Fruit fly (Drosophila melanogaster): Measurements from ENCODE around the gene Cpr65Eb.

Gene Cpr65Eb

DNA sequence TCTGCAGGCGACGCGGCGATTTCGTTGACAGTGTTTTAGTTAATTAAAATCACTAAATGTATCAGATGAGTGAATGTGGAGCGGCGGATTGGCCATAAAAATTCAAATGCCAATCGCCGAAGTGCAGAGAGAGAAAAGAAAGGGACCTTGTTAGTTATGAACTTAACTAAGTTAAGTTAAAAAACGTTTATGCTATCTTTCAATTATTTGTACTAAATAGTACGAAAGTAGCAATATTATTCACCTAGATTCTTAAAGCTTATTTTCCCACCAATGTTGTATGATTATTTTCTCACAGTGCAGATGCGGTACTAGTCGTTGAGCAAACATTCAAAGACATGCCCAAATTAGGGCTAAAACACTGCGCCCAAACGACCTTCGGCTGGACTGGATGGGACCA is 2.2 kb upstream of the Cpr65Eb start (continued):
- TF ChIP-seq CG16813 (GFP tag; IDR thresholded peaks at IDR 0.05; ENCODE audit: partially characterized antibody) (no peak), CG10462 (GFP tag; optimal IDR thresholded peaks at IDR 0.05) (no peak), inv (GFP tag; IDR thresholded peaks at IDR 0.05; ENCODE audit: partially characterized antibody) (no peak), D (optimal IDR thresholded peaks at IDR 0.05) (no peak), D (GFP tag; optimal IDR thresholded peaks at IDR 0.05) (peak; percentile 37), Dip2 (GFP tag; IDR thresholded peaks at IDR 0.05) (no peak), jumu (GFP tag; optimal IDR thresholded peaks at IDR 0.05) (peak; percentile 21), dm (GFP tag; optimal IDR thresholded peaks at IDR 0.05) (peak; percentile 16), gce (GFP tag; IDR thresholded peaks at IDR 0.05) (peak; percentile 47; the same call in 1 of the 3 replicates), kah (GFP tag; optimal IDR thresholded peaks at IDR 0.05) (peak; percentile 68), CG14710 (tag; optimal IDR thresholded peaks at IDR 0.05) (peak; percentile 29), sqz (GFP tag; optimal IDR thresholded peaks at IDR 0.05) (no peak), sug (tag; optimal IDR thresholded peaks at IDR 0.05) (no peak), CG33557 (GFP tag; optimal IDR thresholded peaks at IDR 0.05) (no peak), Hr3 (GFP tag; optimal IDR thresholded peaks at IDR 0.05) (peak; percentile 28), odd (GFP tag; optimal IDR thresholded peaks at IDR 0.05) (peak; percentile 25), ftz-f1 (GFP tag; optimal IDR thresholded peaks at IDR 0.05) (no peak), wor (GFP tag; IDR thresholded peaks at IDR 0.05) (0 out of 2 replicates have a peak, but pooled peaks have one; percentile 29), HLHmδ (GFP tag; optimal IDR thresholded peaks at IDR 0.05) (no peak), Dbx (GFP tag; IDR thresholded peaks at IDR 0.05) (no peak), disco-r (GFP tag; optimal IDR thresholded peaks at IDR 0.05) (no peak), gfzf (GFP tag; optimal IDR thresholded peaks at IDR 0.05) (no peak), CG4282 (GFP tag; optimal IDR thresholded peaks at IDR 0.05) (no peak), CG30020 (tag; optimal IDR thresholded peaks at IDR 0.05) (no peak), Side (GFP tag; optimal IDR thresholded peaks at IDR 0.05) (peak; percentile 40), Usf (GFP tag; optimal IDR thresholded peaks at IDR 0.05) (no peak), dpn (GFP tag; optimal IDR thresholded peaks at IDR 0.05) (peak; percentile 57 to 74), CG7357 (GFP tag; IDR thresholded peaks at IDR 0.05) (peak; percentile 65; the same call in 2 of the 3 replicates), CG7745 (tag; optimal IDR thresholded peaks at IDR 0.05) (no peak), CG14441 (GFP tag; IDR thresholded peaks at IDR 0.05) (peak; percentile 88), al (GFP tag; IDR thresholded peaks at IDR 0.05) (peak; percentile 34; the same call in 1 of the 2 replicates), Lim3 (GFP tag; IDR thresholded peaks at IDR 0.05) (0 out of 2 replicates have a peak, but pooled peaks have one; percentile 61), psq (GFP tag; optimal IDR thresholded peaks at IDR 0.05) (no peak), knrl (GFP tag; IDR thresholded peaks at IDR 0.05; ENCODE audit: partially characterized antibody) (no peak), CG11695 (GFP tag; IDR thresholded peaks at IDR 0.05) (peak; percentile 78), CG9215 (GFP tag; IDR thresholded peaks at IDR 0.05) (0 out of 2 replicates have a peak, but pooled peaks have one; percentile 25), pan (optimal IDR thresholded peaks at IDR 0.05) (no peak), pan (GFP tag; optimal IDR thresholded peaks at IDR 0.05 in 1 of 2, IDR thresholded peaks at IDR 0.05 in 1 of 2) (peak in 1 of 2 experiments; percentile 89), ATbp (GFP tag; optimal IDR thresholded peaks at IDR 0.05) (peak; percentile 41), slp2 (GFP tag; optimal IDR thresholded peaks at IDR 0.05) (no peak), emc (GFP tag; optimal IDR thresholded peaks at IDR 0.05) (no peak), CG14667 (GFP tag; IDR thresholded peaks at IDR 0.05) (peak; percentile 68), otp (GFP tag; IDR thresholded peaks at IDR 0.05) (no peak), mam (GFP tag; optimal IDR thresholded peaks at IDR 0.05) (peak; percentile 64), CG16863 (GFP tag; optimal IDR thresholded peaks at IDR 0.05) (peak; percentile 27), Gug (GFP tag; IDR thresholded peaks at IDR 0.05) (peak; percentile 57; the same call in 1 of the 4 replicates), Meics (GFP tag; optimal IDR thresholded peaks at IDR 0.05) (peak; percentile 69), H2.0 (GFP tag; IDR thresholded peaks at IDR 0.05) (peak; percentile 50), hkb (optimal IDR thresholded peaks at IDR 0.05) (no peak), hkb (GFP tag; IDR thresholded peaks at IDR 0.05) (peak; percentile 78), CG6765 (GFP tag; optimal IDR thresholded peaks at IDR 0.05) (no peak), CG31224 (GFP tag; IDR thresholded peaks at IDR 0.05) (no peak), CG16779 (GFP tag; IDR thresholded peaks at IDR 0.05) (no peak)

Data from whole organism, embryonic.